Fruit fly (Drosophila melanogaster): ENCODE data around the gene CG12715.
A peak's percentile ranks its signal among the peaks of the same experiment; 100 is the strongest.

CG12715 gene

DNA sequence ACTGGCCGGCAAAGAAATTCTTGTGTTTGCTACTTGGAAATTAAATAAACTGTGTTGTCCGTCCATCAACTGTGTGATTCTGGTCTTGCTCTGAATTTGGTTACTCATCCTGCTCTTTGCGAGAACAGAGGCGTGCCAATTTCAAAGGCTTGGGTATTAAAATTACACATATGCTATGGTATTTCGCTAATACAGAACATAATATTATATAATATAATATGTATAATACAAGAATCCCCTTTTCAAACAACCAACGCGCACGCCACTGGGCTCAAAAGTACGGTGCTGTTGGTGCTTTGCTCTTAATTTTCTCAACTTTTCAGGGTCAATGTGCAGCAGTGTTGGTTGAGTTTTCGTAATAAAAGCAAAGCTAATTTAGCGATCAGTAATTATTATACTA, 44.8 kb upstream of the CG12715 start (continued):
- no peak for TF ChIP-seq sc (optimal IDR thresholded peaks at IDR 0.05)
- peak; percentile 21 for TF ChIP-seq sc (GFP tag; optimal IDR thresholded peaks at IDR 0.05)
- no peak for TF ChIP-seq CG14965 (GFP tag; optimal IDR thresholded peaks at IDR 0.05; ENCODE audit: borderline replicate concordance)
- TF ChIP-seq kni (GFP tag; optimal IDR thresholded peaks at IDR 0.05): no peak
- TF ChIP-seq en (GFP tag; optimal IDR thresholded peaks at IDR 0.05): no peak
- TF ChIP-seq al (GFP tag; IDR thresholded peaks at IDR 0.05): peak; percentile 90
- TF ChIP-seq Jarid2 (GFP tag; optimal IDR thresholded peaks at IDR 0.05): peak; percentile 53
- TF ChIP-seq zf30C (GFP tag; optimal IDR thresholded peaks at IDR 0.05): no peak
- TF ChIP-seq Sin3A (optimal IDR thresholded peaks at IDR 0.05): no peak
- TF ChIP-seq CG9817 (tag; optimal IDR thresholded peaks at IDR 0.05): peak; percentile 92
- peak; percentile 78 for TF ChIP-seq Taf1 (GFP tag; IDR thresholded peaks at IDR 0.05)
- TF ChIP-seq CG17359 (tag; optimal IDR thresholded peaks at IDR 0.05): peak; percentile 85
- TF ChIP-seq exex (tag; optimal IDR thresholded peaks at IDR 0.05): peak; percentile 51
- TF ChIP-seq Drgx (GFP tag; IDR thresholded peaks at IDR 0.05): peak; percentile 72
- TF ChIP-seq abd-A (tag; optimal IDR thresholded peaks at IDR 0.05): no peak
- peak; percentile 89 for TF ChIP-seq Ptx1 (GFP tag; IDR thresholded peaks at IDR 0.05)
- no peak for TF ChIP-seq fd64A (GFP tag; optimal IDR thresholded peaks at IDR 0.05)
- TF ChIP-seq tgo (GFP tag; IDR thresholded peaks at IDR 0.05): peak; percentile 91
- TF ChIP-seq HLH3B (GFP tag; IDR thresholded peaks at IDR 0.05): peak; percentile 85
- TF ChIP-seq CG15696 (tag; optimal IDR thresholded peaks at IDR 0.05): peak; percentile 30
- TF ChIP-seq CG34422 (GFP tag; IDR thresholded peaks at IDR 0.05): peak; percentile 92
- TF ChIP-seq Rx (GFP tag; IDR thresholded peaks at IDR 0.05): peak; percentile 82
- TF ChIP-seq Dad (GFP tag; optimal IDR thresholded peaks at IDR 0.05): peak; percentile 4
- peak; percentile 16 for TF ChIP-seq CG30020 (tag; optimal IDR thresholded peaks at IDR 0.05)
- peak; percentile 89 for TF ChIP-seq CG10366 (GFP tag; IDR thresholded peaks at IDR 0.05)
- TF ChIP-seq pum (GFP tag; optimal IDR thresholded peaks at IDR 0.05): no peak
- TF ChIP-seq PHDP (tag; optimal IDR thresholded peaks at IDR 0.05): peak; percentile 88
- TF ChIP-seq mirr (GFP tag; optimal IDR thresholded peaks at IDR 0.05): peak; percentile 59
- peak; percentile 71 for TF ChIP-seq E2f2 (GFP tag; IDR thresholded peaks at IDR 0.05)
- peak; percentile 39 for TF ChIP-seq Spps (tag; optimal IDR thresholded peaks at IDR 0.05)
- no peak for TF ChIP-seq pan (optimal IDR thresholded peaks at IDR 0.05)
- TF ChIP-seq pan (GFP tag; optimal IDR thresholded peaks at IDR 0.05 in 1 of 2, IDR thresholded peaks at IDR 0.05 in 1 of 2): peak in 1 of 2 experiments; percentile 93
- TF ChIP-seq chn (GFP tag; optimal IDR thresholded peaks at IDR 0.05): no peak
- TF ChIP-seq salm (tag; optimal IDR thresholded peaks at IDR 0.05): peak; percentile 64
- peak; percentile 78 for TF ChIP-seq cwo (GFP tag; optimal IDR thresholded peaks at IDR 0.05)
- TF ChIP-seq croc (GFP tag; conservative IDR thresholded peaks at IDR 0.05): peak; percentile 62; the same call in 2 of the 3 replicates
- peak; percentile 88 for TF ChIP-seq CG13296 (GFP tag; optimal IDR thresholded peaks at IDR 0.05)
- peak; percentile 65 for TF ChIP-seq odd (GFP tag; optimal IDR thresholded peaks at IDR 0.05)
- peak; percentile 72 for TF ChIP-seq scrt (GFP tag; optimal IDR thresholded peaks at IDR 0.05)
- no peak for TF ChIP-seq CG10565 (GFP tag; optimal IDR thresholded peaks at IDR 0.05)
- peak; percentile 90 for TF ChIP-seq Ada2b (GFP tag; IDR thresholded peaks at IDR 0.05)
- no peak for TF ChIP-seq insv (GFP tag; optimal IDR thresholded peaks at IDR 0.05)
- peak; percentile 68 for TF ChIP-seq CG4424 (GFP tag; optimal IDR thresholded peaks at IDR 0.05)
- TF ChIP-seq corto (GFP tag; optimal IDR thresholded peaks at IDR 0.05): peak; percentile 32
- peak; percentile 57 for TF ChIP-seq Ravus (GFP tag; IDR thresholded peaks at IDR 0.05)
- peak; percentile 74 for TF ChIP-seq kay (GFP tag; optimal IDR thresholded peaks at IDR 0.05)
- TF ChIP-seq Sry-β (GFP tag; optimal IDR thresholded peaks at IDR 0.05): peak; percentile 17
- peak; percentile 87 for TF ChIP-seq fd3F (GFP tag; optimal IDR thresholded peaks at IDR 0.05)
- peak; percentile 83; the same call in 1 of the 2 replicates for TF ChIP-seq Awh (GFP tag; IDR thresholded peaks at IDR 0.05)
- TF ChIP-seq Six4 (GFP tag; optimal IDR thresholded peaks at IDR 0.05): peak; percentile 57
- no peak for TF ChIP-seq crp (GFP tag; optimal IDR thresholded peaks at IDR 0.05)
- peak; percentile 66 for TF ChIP-seq CG10979 (tag; optimal IDR thresholded peaks at IDR 0.05)
